Worm (Caenorhabditis elegans) whole organism, L3 larva: ENCODE results near the gene pqn-22.

Experiments used
- R02D3.7 ChIP-seq: fragments of 150-350 bp; optimal IDR thresholded peaks from 2 replicates; lab custom pipeline; 2014; ENCODE audit warnings: missing biosample characterization, missing genetic modification characterization
- ZK546.5 ChIP-seq: sonication (generic microtip); optimal IDR thresholded peaks from 2 replicates; lab custom pipeline; 2017; ENCODE audit warnings: missing biosample characterization, missing genetic modification characterization
- aly-2 ChIP-seq: fragments of 150-350 bp; optimal IDR thresholded peaks from 2 replicates; lab custom pipeline; 2014; ENCODE audit warnings: missing biosample characterization, missing genetic modification characterization
- ama-1 ChIP-seq: fragments of 150-350 bp; optimal IDR thresholded peaks from 2 replicates; lab custom pipeline; 2018
- ceh-9 ChIP-seq: sonication (generic microtip); optimal IDR thresholded peaks from 2 replicates; lab custom pipeline; 2018; ENCODE audit warnings: missing biosample characterization, missing genetic modification characterization
- daf-12 ChIP-seq: fragments of 150-350 bp; optimal IDR thresholded peaks from 2 replicates; lab custom pipeline; 2014; ENCODE audit warnings: missing biosample characterization, missing genetic modification reagents, missing genetic modification characterization
- egl-27 ChIP-seq: sonication (generic microtip); optimal IDR thresholded peaks from 4 replicates; lab custom pipeline; 2017; ENCODE audit warnings: missing biosample characterization, missing genetic modification reagents, missing genetic modification characterization
- egl-5 ChIP-seq: fragments of 150-350 bp; optimal IDR thresholded peaks from 2 replicates; lab custom pipeline; 2017; ENCODE audit warnings: missing biosample characterization, missing genetic modification reagents, missing genetic modification characterization, inconsistent platforms
- elt-2 ChIP-seq: sonication (generic microtip); optimal IDR thresholded peaks from 2 replicates; lab custom pipeline; 2016; ENCODE audit warnings: missing genetic modification reagents, mild to moderate bottlenecking, missing genetic modification characterization, missing compliant biosample characterization
- fkh-10 ChIP-seq: sonication (generic microtip); optimal IDR thresholded peaks from 2 replicates; lab custom pipeline; 2017; ENCODE audit warnings: missing biosample characterization, missing genetic modification reagents, missing genetic modification characterization
- fkh-2 ChIP-seq: fragments of 150-350 bp; optimal IDR thresholded peaks from 2 replicates; lab custom pipeline; 2014; ENCODE audit warnings: missing biosample characterization, missing genetic modification reagents, missing genetic modification characterization
- fos-1 ChIP-seq: fragments of 150-350 bp; optimal IDR thresholded peaks from 2 replicates; lab custom pipeline; 2014; ENCODE audit warnings: missing biosample characterization, missing genetic modification characterization
- hmg-11 ChIP-seq: sonication (generic microtip); optimal IDR thresholded peaks from 2 replicates; lab custom pipeline; 2016; ENCODE audit warnings: missing genetic modification characterization, missing compliant biosample characterization
- jun-1 ChIP-seq: fragments of 150-350 bp; optimal IDR thresholded peaks from 2 replicates; lab custom pipeline; 2014; ENCODE audit warnings: missing biosample characterization, missing genetic modification reagents, missing genetic modification characterization
- lin-15B ChIP-seq: fragments of 150-350 bp; optimal IDR thresholded peaks from 2 replicates; lab custom pipeline; 2014; ENCODE audit warnings: missing biosample characterization, missing genetic modification characterization
- lin-39 ChIP-seq: fragments of 150-350 bp; optimal IDR thresholded peaks from 2 replicates; lab custom pipeline; 2018; ENCODE audit warnings: missing biosample characterization, missing genetic modification reagents, missing genetic modification characterization
- lsy-12 ChIP-seq: sonication (generic microtip); optimal IDR thresholded peaks from 2 replicates; lab custom pipeline; 2016; ENCODE audit warnings: mild to moderate bottlenecking, missing genetic modification characterization, missing compliant biosample characterization
- mml-1 ChIP-seq: fragments of 150-350 bp; sonication (generic microtip); optimal IDR thresholded peaks from 3 replicates; lab custom pipeline; 2014; ENCODE audit warnings: missing biosample characterization, missing genetic modification characterization
- nfya-1 ChIP-seq: sonication (generic microtip); optimal IDR thresholded peaks from 2 replicates; lab custom pipeline; 2017; ENCODE audit warnings: missing genetic modification characterization, mild to moderate bottlenecking, missing compliant biosample characterization, antibody characterized with exemption, moderate library complexity; ENCODE audit not compliant: insufficient read depth
- nhr-12 ChIP-seq: fragments of 150-350 bp; optimal IDR thresholded peaks from 2 replicates; lab custom pipeline; 2014; ENCODE audit warnings: missing biosample characterization, missing genetic modification characterization
- nhr-23 ChIP-seq: fragments of 150-350 bp; optimal IDR thresholded peaks from 2 replicates; lab custom pipeline; 2014; ENCODE audit warnings: missing biosample characterization, missing genetic modification reagents, missing genetic modification characterization
- nhr-25 ChIP-seq: sonication (generic microtip); optimal IDR thresholded peaks from 2 replicates; lab custom pipeline; 2017; ENCODE audit warnings: missing biosample characterization, missing genetic modification characterization
- nhr-43 ChIP-seq: sonication (generic microtip); optimal IDR thresholded peaks from 2 replicates; lab custom pipeline; 2016; ENCODE audit warnings: mild to moderate bottlenecking, missing genetic modification characterization, missing compliant biosample characterization; ENCODE audit not compliant: poor library complexity, severe bottlenecking
- nhr-67 ChIP-seq: fragments of 150-350 bp; optimal IDR thresholded peaks from 2 replicates; lab custom pipeline; 2014; ENCODE audit warnings: missing biosample characterization, missing genetic modification characterization
- nhr-77 ChIP-seq: fragments of 150-350 bp; optimal IDR thresholded peaks from 2 replicates; lab custom pipeline; 2014; ENCODE audit warnings: missing biosample characterization, missing genetic modification characterization
- pqm-1 ChIP-seq: fragments of 150-350 bp; optimal IDR thresholded peaks from 2 replicates; lab custom pipeline; 2017; ENCODE audit warnings: missing biosample characterization, missing genetic modification characterization, inconsistent platforms
- sea-2 ChIP-seq: fragments of 150-350 bp; sonication (generic microtip); optimal IDR thresholded peaks from 4 replicates; lab custom pipeline; 2014; ENCODE audit warnings: missing biosample characterization, missing genetic modification reagents, missing genetic modification characterization
- unc-39 ChIP-seq: sonication (generic microtip); optimal IDR thresholded peaks from 4 replicates; lab custom pipeline; 2017; ENCODE audit warnings: missing biosample characterization, missing genetic modification characterization
- zag-1 ChIP-seq: fragments of 150-350 bp; optimal IDR thresholded peaks from 2 replicates; lab custom pipeline; 2014; ENCODE audit warnings: missing biosample characterization, missing genetic modification characterization
- ztf-11 ChIP-seq: fragments of 150-350 bp; optimal IDR thresholded peaks from 2 replicates; lab custom pipeline; 2014; ENCODE audit warnings: missing biosample characterization, missing genetic modification characterization

pqn-22 gene

DNA sequence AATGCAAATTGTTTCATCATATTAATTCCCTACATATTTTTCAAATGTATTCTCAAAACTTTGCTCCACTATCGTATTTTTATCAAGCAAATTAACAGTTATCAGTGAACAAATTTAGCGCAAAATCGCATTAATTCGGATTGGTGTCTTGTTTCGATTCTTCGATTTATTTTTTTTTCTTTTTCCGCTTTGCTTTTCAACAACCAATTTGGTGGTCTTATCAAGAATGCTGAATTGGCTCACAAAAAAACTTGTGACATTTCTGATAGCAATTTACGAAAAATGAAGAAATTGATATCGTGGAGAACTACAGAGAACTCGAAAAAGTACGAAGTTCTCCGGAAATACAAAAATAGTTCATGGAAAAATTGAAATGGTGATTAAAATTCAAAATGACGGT, 15.0 kb upstream of the pqn-22 start (continued):
- TF ChIP-seq nhr-43 (tag; lab: Kevin White, UChicago): no peak
- no peak for TF ChIP-seq lin-39 (tag; lab: Kevin White, UChicago)
- no peak for TF ChIP-seq lin-15B
- TF ChIP-seq mml-1 (tag; lab: Kevin White, UChicago): no peak
- no peak for TF ChIP-seq ceh-9 (tag; lab: Kevin White, UChicago)
- TF ChIP-seq, all 47 proteins: peak for 4

DNA sequence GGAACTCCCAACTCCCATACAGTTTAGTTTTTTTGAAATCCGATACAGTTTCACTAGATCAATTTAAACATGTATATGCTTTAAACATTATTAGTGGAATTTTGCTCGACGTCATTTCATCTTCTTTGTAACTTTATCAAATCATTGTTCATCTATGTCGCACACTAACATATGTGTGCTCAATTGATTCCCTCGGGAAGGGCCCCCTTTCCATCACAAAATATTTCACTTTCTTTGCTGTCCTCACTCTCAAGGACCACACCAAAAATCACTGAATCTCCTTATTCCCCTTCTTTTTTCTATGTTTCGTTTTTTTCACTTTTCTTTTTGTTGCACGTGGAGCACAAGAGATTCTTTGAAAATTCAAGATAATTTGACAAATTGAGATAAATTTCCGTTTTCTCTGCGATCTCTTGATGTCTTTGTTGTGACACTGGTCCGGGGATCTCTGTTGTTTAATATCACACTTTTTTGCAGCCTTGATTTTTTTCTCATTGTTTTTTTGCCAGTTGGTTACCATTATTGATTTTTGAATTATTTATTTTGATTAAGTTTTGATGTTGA, 13.8 kb upstream of the pqn-22 start:
- TF ChIP-seq fkh-10 (GFP tag; lab: Kevin White, UChicago): peak; percentile 72
- no peak for TF ChIP-seq nhr-12
- no peak for TF ChIP-seq nhr-67 (tag; lab: Kevin White, UChicago)
- TF ChIP-seq ama-1: no peak
- TF ChIP-seq ceh-9 (tag; lab: Kevin White, UChicago): no peak

DNA sequence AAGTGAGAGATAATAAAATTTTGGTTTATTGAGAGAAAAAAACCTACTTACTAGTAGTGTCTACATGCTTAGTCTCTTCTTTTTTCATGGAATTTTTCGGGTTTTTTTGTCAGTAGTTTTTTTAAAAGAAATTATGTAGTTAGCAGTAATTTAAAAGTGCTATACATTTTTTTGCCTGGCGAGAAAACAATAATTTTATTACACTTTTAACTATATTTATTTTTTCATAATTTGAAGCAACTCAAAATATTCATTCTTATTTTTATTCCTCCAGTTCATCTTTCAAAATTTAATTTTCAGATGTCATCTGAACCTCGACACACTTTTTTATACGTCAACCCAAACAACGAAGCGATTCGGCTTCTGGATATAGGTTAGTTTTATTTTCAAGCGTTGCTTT, 7.2 kb upstream of the pqn-22 start, which contains the start of gene kcc-2:
Gene kcc-2 (plus strand): TSS at position 301 of the 400 bp plus-strand sequence.
- TF ChIP-seq fkh-10 (GFP tag; lab: Kevin White, UChicago): peak; percentile 64
- no peak for TF ChIP-seq aly-2 (tag; lab: Kevin White, UChicago)

DNA sequence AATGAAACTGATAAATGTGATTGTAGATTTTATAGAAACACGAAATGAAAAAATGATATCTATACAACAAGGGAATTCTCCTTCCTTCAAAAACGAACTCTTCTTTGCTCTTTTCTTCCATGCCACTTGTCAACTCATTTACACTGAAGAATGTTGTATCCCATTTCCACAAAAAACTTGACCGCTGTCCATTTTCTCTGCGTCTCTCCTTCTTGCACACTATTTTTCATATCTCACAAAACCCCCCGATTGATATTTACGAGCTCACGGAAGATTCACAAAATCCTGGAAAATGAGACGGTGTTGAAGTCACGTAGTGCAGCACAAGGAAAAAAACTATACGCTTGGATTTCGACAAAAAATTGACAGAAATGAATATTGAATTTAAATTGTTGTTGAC, 1.7 kb upstream of the pqn-22 start:
- TF ChIP-seq nhr-43 (tag; lab: Kevin White, UChicago) (no peak), R02D3.7 (tag; lab: Kevin White, UChicago) (no peak), fkh-2 (tag; lab: Kevin White, UChicago) (no peak), ceh-9 (tag; lab: Kevin White, UChicago) (no peak), nfya-1 (tag; lab: Kevin White, UChicago) (no peak), hmg-11 (tag; lab: Kevin White, UChicago) (no peak), pqm-1 (tag; lab: Kevin White, UChicago) (no peak), ZK546.5 (tag; lab: Kevin White, UChicago) (no peak)

DNA sequence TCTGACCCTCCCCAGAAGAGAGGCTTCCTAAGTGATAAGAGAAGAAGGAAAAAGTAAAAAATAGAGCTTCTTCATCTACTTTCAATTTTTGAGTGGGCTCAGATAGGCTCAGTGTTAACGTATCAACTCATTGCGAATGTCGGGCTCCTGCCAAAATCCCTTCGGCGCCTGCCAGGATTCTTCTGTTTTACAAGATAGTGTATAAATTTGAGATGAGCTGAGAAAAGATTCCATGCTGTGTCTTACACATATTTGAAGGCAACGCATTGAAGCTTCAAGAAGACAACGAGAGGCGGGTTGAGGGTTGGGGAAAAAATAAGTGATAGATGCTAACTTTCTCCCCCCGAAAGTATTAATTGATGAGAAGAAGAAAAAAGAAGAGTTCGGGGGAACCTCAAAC, 1.0 kb downstream of the pqn-22 start:
- TF ChIP-seq fos-1 (tag; lab: Kevin White, UChicago) (no peak), aly-2 (tag; lab: Kevin White, UChicago) (no peak), egl-5 (tag; lab: Kevin White, UChicago) (no peak), daf-12 (no peak), nhr-25 (tag; lab: Kevin White, UChicago) (no peak), egl-27 (tag; lab: Kevin White, UChicago) (no peak), pqm-1 (tag; lab: Kevin White, UChicago) (no peak), jun-1 (no peak), nhr-12 (no peak), lsy-12 (tag; lab: Kevin White, UChicago) (no peak), unc-39 (tag; lab: Kevin White, UChicago) (no peak), sea-2 (GFP tag; lab: Kevin White, UChicago) (no peak), elt-2 (tag; lab: Kevin White, UChicago) (no peak), nhr-23 (tag; lab: Kevin White, UChicago) (no peak), ztf-11 (no peak), zag-1 (tag; lab: Kevin White, UChicago) (no peak)

DNA sequence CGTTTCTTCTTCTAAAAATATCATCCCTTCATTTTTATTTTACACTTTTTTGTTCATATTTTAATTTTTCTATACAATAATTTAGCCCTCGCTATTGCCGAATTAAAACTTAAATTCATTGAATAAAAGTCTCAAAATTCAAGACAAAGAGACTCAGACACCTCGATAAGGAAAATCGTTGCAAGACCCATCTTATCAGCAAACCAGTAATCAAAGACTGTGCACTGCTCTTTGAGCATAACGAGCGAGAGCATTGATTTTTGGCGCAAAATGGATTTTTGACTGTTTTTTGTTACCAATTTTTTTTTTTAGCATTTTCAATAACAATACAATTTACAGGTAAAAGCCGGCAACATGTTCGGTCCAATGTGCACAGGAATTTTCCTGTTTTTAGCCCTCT, 15.8 kb downstream of the pqn-22 start, which contains the start of gene C46G7.1:
Gene C46G7.1 (plus strand): TSS at position 340 of the 400 bp plus-strand sequence.
- TF ChIP-seq nhr-25 (tag; lab: Kevin White, UChicago): no peak
- no peak for TF ChIP-seq jun-1
- TF ChIP-seq elt-2 (tag; lab: Kevin White, UChicago): peak; percentile 86
- peak; percentile 73 for TF ChIP-seq pqm-1 (tag; lab: Kevin White, UChicago)
- TF ChIP-seq nhr-77 (tag; lab: Kevin White, UChicago): no peak
